Fruit fly (Drosophila melanogaster): ENCODE measurements around the gene grn.

grn gene

dm6 chr3R:8176058-8176673, 5.1 kb downstream of the grn start (continued):
- TF ChIP-seq ranshi (GFP tag; IDR thresholded peaks at IDR 0.05) (no peak), CG6765 (GFP tag; optimal IDR thresholded peaks at IDR 0.05) (no peak), Hey (tag; optimal IDR thresholded peaks at IDR 0.05) (no peak), CG2199 (GFP tag; IDR thresholded peaks at IDR 0.05) (no peak), az2 (GFP tag; optimal IDR thresholded peaks at IDR 0.05) (no peak), jing (GFP tag; optimal IDR thresholded peaks at IDR 0.05) (no peak), CG12299 (tag; optimal IDR thresholded peaks at IDR 0.05) (no peak), Hr3 (GFP tag; optimal IDR thresholded peaks at IDR 0.05) (no peak), CG32772 (GFP tag; IDR thresholded peaks at IDR 0.05) (no peak), tio (GFP tag; optimal IDR thresholded peaks at IDR 0.05) (no peak), vvl (GFP tag; IDR thresholded peaks at IDR 0.05) (no peak), CG42726 (GFP tag; IDR thresholded peaks at IDR 0.05; ENCODE audit: partially characterized antibody) (no peak), disco-r (GFP tag; optimal IDR thresholded peaks at IDR 0.05) (no peak), CG2889 (GFP tag; IDR thresholded peaks at IDR 0.05) (no peak), lilli (GFP tag; optimal IDR thresholded peaks at IDR 0.05) (peak; percentile 5), croc (GFP tag; conservative IDR thresholded peaks at IDR 0.05) (no peak), CkIIα-i1 (GFP tag; IDR thresholded peaks at IDR 0.05) (no peak), Oli (tag; optimal IDR thresholded peaks at IDR 0.05) (no peak), Nf-YC (tag; optimal IDR thresholded peaks at IDR 0.05) (peak; percentile 81), ken (GFP tag; IDR thresholded peaks at IDR 0.05) (no peak), CG7745 (tag; optimal IDR thresholded peaks at IDR 0.05) (no peak), CG13894 (tag; optimal IDR thresholded peaks at IDR 0.05) (no peak), CG13287 (GFP tag; IDR thresholded peaks at IDR 0.05; ENCODE audit: partially characterized antibody) (no peak)

dm6 chr3R:8171489-8172161, 9.6 kb downstream of the grn start:
- TF ChIP-seq CG14965 (GFP tag; optimal IDR thresholded peaks at IDR 0.05; ENCODE audit: borderline replicate concordance) (no peak), Lim3 (GFP tag; IDR thresholded peaks at IDR 0.05) (no peak), Fer2 (tag; optimal IDR thresholded peaks at IDR 0.05) (no peak), CG8388 (GFP tag; optimal IDR thresholded peaks at IDR 0.05) (peak; percentile 42), Antp (GFP tag; optimal IDR thresholded peaks at IDR 0.05) (peak; percentile 36), CG7839 (tag; optimal IDR thresholded peaks at IDR 0.05) (peak; percentile 42), ranshi (GFP tag; IDR thresholded peaks at IDR 0.05) (0 out of 2 replicates have a peak, but pooled peaks have one; percentile 23), CG31441 (GFP tag; IDR thresholded peaks at IDR 0.05) (peak; percentile 74), dan (GFP tag; IDR thresholded peaks at IDR 0.05) (no peak), CG2875 (GFP tag; optimal IDR thresholded peaks at IDR 0.05) (peak; percentile 48), CG11247 (GFP tag; IDR thresholded peaks at IDR 0.05) (no peak), psq (GFP tag; optimal IDR thresholded peaks at IDR 0.05) (no peak), CG10267 (tag; optimal IDR thresholded peaks at IDR 0.05) (peak; percentile 39), CG13296 (GFP tag; optimal IDR thresholded peaks at IDR 0.05) (no peak), Elba2 (GFP tag; optimal IDR thresholded peaks at IDR 0.05) (no peak), croc (GFP tag; conservative IDR thresholded peaks at IDR 0.05) (0 out of 3 replicates have a peak, but pooled peaks have one; percentile 23), CG2712 (tag; optimal IDR thresholded peaks at IDR 0.05) (peak; percentile 65), CG12391 (tag; optimal IDR thresholded peaks at IDR 0.05) (peak; percentile 68), fd102C (GFP tag; optimal IDR thresholded peaks at IDR 0.05) (no peak), jumu (GFP tag; optimal IDR thresholded peaks at IDR 0.05) (peak; percentile 50), Drgx (GFP tag; IDR thresholded peaks at IDR 0.05) (peak; percentile 62), CG12219 (GFP tag; optimal IDR thresholded peaks at IDR 0.05) (peak; percentile 49), ewg (GFP tag; optimal IDR thresholded peaks at IDR 0.05) (peak; percentile 7), Opbp (GFP tag; IDR thresholded peaks at IDR 0.05; ENCODE audit: partially characterized antibody) (no peak), CG7372 (GFP tag; IDR thresholded peaks at IDR 0.05) (no peak), sob (GFP tag; IDR thresholded peaks at IDR 0.05) (peak; percentile 31; the same call in 1 of the 2 replicates), dmrt11E (tag; optimal IDR thresholded peaks at IDR 0.05) (peak; percentile 71), ems (GFP tag; optimal IDR thresholded peaks at IDR 0.05) (peak; percentile 14)

Measured in whole organism, embryonic.